Fruit fly (Drosophila melanogaster) whole organism, embryonic: Measurements from ENCODE around the gene mey.

ENCODE experiments used
- CG8281 ChIP-seq: fragments of 200-800 bp; sonication (Bioruptor generic); optimal IDR thresholded peaks from 2 replicates; lab custom pipeline; 2018; ENCODE audit warnings: missing biosample characterization, mild to moderate bottlenecking, missing genetic modification characterization, moderate library complexity
- CG8944 ChIP-seq: fragments of 200-800 bp; sonication (Bioruptor generic); optimal IDR thresholded peaks from 3 replicates; lab custom pipeline; 2016; ENCODE audit warnings: missing biosample characterization, missing genetic modification characterization
- Dfd ChIP-seq, 2 experiments: fragments of >200 bp; optimal IDR thresholded peaks; 2 replicates each; lab custom pipeline; 2017; ENCODE audit warnings: missing biosample characterization in 2 of 2, missing genetic modification characterization in 2 of 2
- Dll ChIP-seq: fragments of 200-800 bp; sonication (Bioruptor generic); IDR thresholded peaks from 4 replicates; pipeline ENCODE4 v1.3.6; 2022; ENCODE audit warnings: missing biosample characterization, missing genetic modification characterization; ENCODE audit not compliant: partially characterized antibody
- Vsx1 ChIP-seq: fragments of 200-800 bp; sonication (Bioruptor generic); optimal IDR thresholded peaks from 2 replicates; lab custom pipeline; 2017; ENCODE audit warnings: missing biosample characterization, mild to moderate bottlenecking, missing genetic modification characterization, missing genetic modification reagents
- bab2 ChIP-seq: fragments of 200-800 bp; sonication (Bioruptor generic); optimal IDR thresholded peaks from 2 replicates; lab custom pipeline; 2016; ENCODE audit warnings: missing biosample characterization, missing genetic modification characterization
- luna ChIP-seq: fragments of 200-800 bp; sonication (Bioruptor generic); optimal IDR thresholded peaks from 2 replicates; lab custom pipeline; 2016; ENCODE audit warnings: missing biosample characterization, missing genetic modification characterization
- vnd ChIP-seq: fragments of 200-800 bp; sonication (Bioruptor generic); IDR thresholded peaks from 3 replicates; pipeline ENCODE4 v1.3.6; 2022; ENCODE audit warnings: missing biosample characterization, missing genetic modification characterization; ENCODE audit not compliant: partially characterized antibody

DNA sequence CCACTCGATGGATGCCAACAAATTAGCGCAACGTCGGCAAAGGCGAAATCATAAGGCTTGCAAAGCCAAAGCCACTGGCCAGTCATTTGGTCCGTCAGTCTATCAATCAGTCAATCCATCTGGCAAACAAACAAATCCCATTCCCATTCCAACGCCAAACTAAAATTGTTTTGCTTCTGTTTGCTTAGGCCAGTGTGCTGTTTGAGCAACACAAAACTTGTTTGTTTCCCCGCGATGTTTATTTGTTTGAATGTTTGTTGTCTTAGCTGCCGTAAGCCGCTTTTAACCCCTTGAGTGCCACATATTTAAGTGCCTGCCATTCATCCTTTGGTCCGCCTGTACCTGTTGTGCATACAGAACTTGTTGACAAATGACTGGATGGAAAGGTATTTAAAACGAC is 51.9 kb downstream of the mey start:
- TF ChIP-seq Vsx1 (GFP tag; lab: Kevin White, UChicago) (peak; percentile 74), CG8944 (GFP tag; lab: Kevin White, UChicago) (peak; percentile 35), Dfd (GFP tag; optimal IDR thresholded peaks at IDR 0.05; lab: Kevin White, UChicago) (no peak), vnd (no peak), luna (GFP tag; lab: Kevin White, UChicago) (no peak), bab2 (GFP tag; lab: Kevin White, UChicago) (peak; percentile 62), Dll (no peak), CG8281 (tag; lab: Kevin White, UChicago) (peak; percentile 97)
